Worm (Caenorhabditis elegans) whole organism, L2 larva: ENCODE data around the gene Y37D8A.5.
A peak's percentile ranks its signal among the peaks of the same experiment; 100 is the strongest.

Experiments
- C34F6.9 ChIP-seq: fragments of 150-350 bp; optimal IDR thresholded peaks from 2 replicates; lab custom pipeline; 2014; ENCODE audit warnings: missing biosample characterization, missing genetic modification characterization
- F13H6.1 ChIP-seq: sonication (generic microtip); optimal IDR thresholded peaks from 2 replicates; lab custom pipeline; 2016; ENCODE audit warnings: missing genetic modification characterization, missing compliant biosample characterization
- R02D3.7 ChIP-seq: fragments of 150-350 bp; optimal IDR thresholded peaks from 2 replicates; lab custom pipeline; 2014; ENCODE audit warnings: missing biosample characterization, missing genetic modification characterization
- Y55F3AM.14 ChIP-seq: fragments of 200-800 bp; sonication (Bioruptor generic); optimal IDR thresholded peaks from 2 replicates; lab custom pipeline; 2018; ENCODE audit warnings: mild to moderate bottlenecking, missing genetic modification characterization, missing compliant biosample characterization
- ZK546.5 ChIP-seq: sonication (generic microtip); optimal IDR thresholded peaks from 2 replicates; lab custom pipeline; 2017; ENCODE audit warnings: missing biosample characterization, missing genetic modification characterization
- alr-1 ChIP-seq: fragments of 150-350 bp; optimal IDR thresholded peaks from 2 replicates; lab custom pipeline; 2014; ENCODE audit warnings: missing biosample characterization, missing genetic modification characterization
- aly-2 ChIP-seq: fragments of 150-350 bp; optimal IDR thresholded peaks from 2 replicates; lab custom pipeline; 2014; ENCODE audit warnings: missing biosample characterization, missing genetic modification characterization
- ama-1 ChIP-seq: fragments of 150-350 bp; optimal IDR thresholded peaks from 2 replicates; lab custom pipeline; 2018; ENCODE audit warnings: inconsistent platforms
- blmp-1 ChIP-seq: sonication (generic microtip); optimal IDR thresholded peaks from 2 replicates; lab custom pipeline; 2017; ENCODE audit warnings: missing genetic modification characterization, mild to moderate bottlenecking, missing compliant biosample characterization, antibody characterized with exemption, moderate library complexity; ENCODE audit not compliant: insufficient read depth
- ceh-16 ChIP-seq: fragments of 150-350 bp; optimal IDR thresholded peaks from 2 replicates; lab custom pipeline; 2014; ENCODE audit warnings: missing biosample characterization, missing genetic modification characterization
- ceh-82 ChIP-seq: fragments of 150-350 bp; optimal IDR thresholded peaks from 2 replicates; lab custom pipeline; 2014; ENCODE audit warnings: missing biosample characterization, missing genetic modification characterization
- crh-2 ChIP-seq: sonication (generic microtip); optimal IDR thresholded peaks from 2 replicates; lab custom pipeline; 2017; ENCODE audit warnings: missing biosample characterization, missing genetic modification characterization
- dmd-4 ChIP-seq: sonication (generic microtip); optimal IDR thresholded peaks from 2 replicates; lab custom pipeline; 2017; ENCODE audit warnings: missing biosample characterization, missing genetic modification characterization
- egl-27 ChIP-seq: sonication (generic microtip); optimal IDR thresholded peaks from 3 replicates; lab custom pipeline; 2017; ENCODE audit warnings: missing biosample characterization, missing genetic modification reagents, missing genetic modification characterization
- elt-1 ChIP-seq: fragments of 150-350 bp; optimal IDR thresholded peaks from 2 replicates; lab custom pipeline; 2014; ENCODE audit warnings: missing biosample characterization, missing genetic modification characterization
- elt-3 ChIP-seq: sonication (generic microtip); optimal IDR thresholded peaks from 2 replicates; lab custom pipeline; 2017; ENCODE audit warnings: missing biosample characterization, missing genetic modification characterization
- fos-1 ChIP-seq: fragments of 150-350 bp; optimal IDR thresholded peaks from 2 replicates; lab custom pipeline; 2014; ENCODE audit warnings: missing biosample characterization, missing genetic modification characterization
- gmeb-1 ChIP-seq: fragments of 150-350 bp; optimal IDR thresholded peaks from 2 replicates; lab custom pipeline; 2014; ENCODE audit warnings: missing biosample characterization, missing genetic modification characterization
- lin-11 ChIP-seq: fragments of 150-350 bp; sonication (generic microtip); optimal IDR thresholded peaks from 2 replicates; lab custom pipeline; 2014; ENCODE audit warnings: missing biosample characterization, missing genetic modification characterization, inconsistent platforms, mixed read lengths
- lin-13 ChIP-seq: fragments of 150-350 bp; optimal IDR thresholded peaks from 2 replicates; lab custom pipeline; 2014; ENCODE audit warnings: missing biosample characterization, missing genetic modification reagents, missing genetic modification characterization
- lin-39 ChIP-seq: fragments of 150-350 bp; optimal IDR thresholded peaks from 2 replicates; lab custom pipeline; 2014; ENCODE audit warnings: missing biosample characterization, missing genetic modification reagents, missing genetic modification characterization
- lsy-2 ChIP-seq, 2 experiments: fragments of 150-350 bp in 1 of 2; sonication (generic microtip) in 1 of 2; optimal IDR thresholded peaks; 2 replicates each; lab custom pipeline; 2014 to 2017; ENCODE audit warnings: missing biosample characterization in 2 of 2, missing genetic modification characterization in 2 of 2
- mab-5 ChIP-seq: fragments of 150-350 bp; optimal IDR thresholded peaks from 2 replicates; lab custom pipeline; 2014; ENCODE audit warnings: missing biosample characterization, missing genetic modification characterization
- mbf-1 ChIP-seq: sonication (generic microtip); optimal IDR thresholded peaks from 2 replicates; lab custom pipeline; 2017; ENCODE audit warnings: missing biosample characterization, missing genetic modification characterization
- mdl-1 ChIP-seq, 2 experiments: fragments of 150-350 bp in 1 of 2; sonication (generic microtip) in 1 of 2; optimal IDR thresholded peaks; 2 replicates each; lab custom pipeline; 2017; ENCODE audit warnings: missing biosample characterization in 2 of 2, missing genetic modification characterization in 2 of 2
- nhr-10 ChIP-seq: sonication (generic microtip); optimal IDR thresholded peaks from 2 replicates; lab custom pipeline; 2017; ENCODE audit warnings: missing biosample characterization, missing genetic modification characterization
- nhr-11 ChIP-seq: fragments of 150-350 bp; optimal IDR thresholded peaks from 2 replicates; lab custom pipeline; 2014; ENCODE audit warnings: missing biosample characterization, missing genetic modification characterization
- nhr-12 ChIP-seq: fragments of 150-350 bp; optimal IDR thresholded peaks from 2 replicates; lab custom pipeline; 2014; ENCODE audit warnings: missing biosample characterization, missing genetic modification characterization
- nhr-129 ChIP-seq: fragments of 150-350 bp; optimal IDR thresholded peaks from 2 replicates; lab custom pipeline; 2014; ENCODE audit warnings: missing biosample characterization, missing genetic modification characterization
- nhr-21 ChIP-seq: fragments of 150-350 bp; optimal IDR thresholded peaks from 2 replicates; lab custom pipeline; 2014; ENCODE audit warnings: missing biosample characterization, missing genetic modification characterization
- nhr-23 ChIP-seq: fragments of 150-350 bp; optimal IDR thresholded peaks from 2 replicates; lab custom pipeline; 2014; ENCODE audit warnings: missing biosample characterization, missing genetic modification reagents, missing genetic modification characterization
- nhr-237 ChIP-seq: fragments of 150-350 bp; optimal IDR thresholded peaks from 2 replicates; lab custom pipeline; 2014; ENCODE audit warnings: missing biosample characterization, missing genetic modification characterization
- nhr-25 ChIP-seq: fragments of 150-350 bp; sonication (generic microtip); optimal IDR thresholded peaks from 3 replicates; lab custom pipeline; 2014; ENCODE audit warnings: missing biosample characterization, missing genetic modification characterization
- nhr-77 ChIP-seq: fragments of 150-350 bp; optimal IDR thresholded peaks from 2 replicates; lab custom pipeline; 2014; ENCODE audit warnings: missing biosample characterization, missing genetic modification characterization
- peb-1 ChIP-seq: fragments of 150-350 bp; optimal IDR thresholded peaks from 2 replicates; lab custom pipeline; 2014; ENCODE audit warnings: missing biosample characterization, missing genetic modification characterization
- skn-1 ChIP-seq: sonication (generic microtip); optimal IDR thresholded peaks from 2 replicates; lab custom pipeline; 2017; ENCODE audit warnings: missing biosample characterization, missing genetic modification characterization
- sma-3 ChIP-seq: sonication (generic microtip); optimal IDR thresholded peaks from 2 replicates; lab custom pipeline; 2016; ENCODE audit warnings: missing genetic modification reagents, missing genetic modification characterization, missing compliant biosample characterization
- sma-9 ChIP-seq, 2 experiments: fragments of 150-350 bp in 1 of 2; sonication (generic microtip) in 1 of 2; optimal IDR thresholded peaks; 2 replicates each; lab custom pipeline; 2014 to 2016; ENCODE audit warnings: missing genetic modification characterization in 2 of 2, mild to moderate bottlenecking in 1 of 2, missing biosample characterization in 1 of 2, missing compliant biosample characterization in 1 of 2, missing genetic modification reagents in 1 of 2, moderate library complexity in 1 of 2
- snpc-4 ChIP-seq: fragments of 150-350 bp; optimal IDR thresholded peaks from 2 replicates; lab custom pipeline; 2014; ENCODE audit warnings: missing biosample characterization, missing genetic modification characterization
- unc-39 ChIP-seq: fragments of 150-350 bp; optimal IDR thresholded peaks from 2 replicates; lab custom pipeline; 2014; ENCODE audit warnings: missing biosample characterization, missing genetic modification characterization
- unc-55 ChIP-seq: fragments of 150-350 bp; sonication (generic microtip); optimal IDR thresholded peaks from 3 replicates; lab custom pipeline; 2014; ENCODE audit warnings: missing biosample characterization, missing genetic modification reagents, missing genetic modification characterization
- unc-62 ChIP-seq: fragments of 150-350 bp; optimal IDR thresholded peaks from 2 replicates; lab custom pipeline; 2014; ENCODE audit warnings: missing biosample characterization, missing genetic modification reagents, missing genetic modification characterization
- zag-1 ChIP-seq: fragments of 150-350 bp; optimal IDR thresholded peaks from 2 replicates; lab custom pipeline; 2014; ENCODE audit warnings: missing biosample characterization, missing genetic modification characterization
- ztf-1 ChIP-seq: fragments of 200-800 bp; sonication (Bioruptor generic); conservative IDR thresholded peaks from 2 replicates; pipeline ENCODE4 v1.3.6; 2022; ENCODE audit warnings: missing genetic modification characterization, missing compliant biosample characterization
- ztf-11 ChIP-seq: sonication (generic microtip); optimal IDR thresholded peaks from 2 replicates; lab custom pipeline; 2017; ENCODE audit warnings: missing biosample characterization, missing genetic modification characterization
- ztf-4 ChIP-seq: fragments of 150-350 bp; optimal IDR thresholded peaks from 2 replicates; lab custom pipeline; 2014; ENCODE audit warnings: missing biosample characterization, missing genetic modification characterization

Gene Y37D8A.5

DNA sequence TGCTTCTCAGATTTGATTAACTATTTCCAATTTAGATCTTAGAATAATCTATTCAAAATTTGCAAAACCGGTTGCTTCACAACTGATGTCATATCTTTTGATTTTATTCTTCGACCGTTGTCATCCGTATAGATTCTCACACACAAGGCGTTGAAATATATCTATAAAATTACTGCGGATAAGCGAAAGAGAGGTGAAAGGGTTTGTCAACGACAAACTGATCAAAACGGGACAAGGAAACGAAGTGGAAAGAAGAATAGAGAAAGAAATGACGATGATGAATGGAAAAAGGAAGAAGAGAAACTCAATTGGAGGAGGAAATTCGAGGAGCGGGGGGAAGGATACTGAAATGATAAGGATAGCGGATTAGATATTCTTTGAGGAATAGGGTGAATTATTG is 4.3 kb downstream of the Y37D8A.5 start:
- TF ChIP-seq nhr-23 (tag; lab: Kevin White, UChicago) (no peak), nhr-77 (tag; lab: Kevin White, UChicago) (no peak), mab-5 (tag; lab: Kevin White, UChicago) (no peak), ztf-11 (tag; lab: Kevin White, UChicago) (no peak), elt-1 (no peak), sma-9 (GFP tag; optimal IDR thresholded peaks at IDR 0.05; lab: Kevin White, UChicago) (peak; percentile 8), sma-9 (tag; optimal IDR thresholded peaks at IDR 0.05; lab: Kevin White, UChicago) (no peak), lin-11 (tag; lab: Kevin White, UChicago) (no peak), F13H6.1 (tag; lab: Kevin White, UChicago) (no peak), lin-39 (tag; lab: Kevin White, UChicago) (no peak), unc-62 (no peak), dmd-4 (tag; lab: Kevin White, UChicago) (no peak), nhr-21 (peak; percentile 29), skn-1 (tag; lab: Kevin White, UChicago) (no peak), peb-1 (tag; lab: Kevin White, UChicago) (no peak), elt-3 (tag; lab: Kevin White, UChicago) (no peak), nhr-11 (tag; lab: Kevin White, UChicago) (no peak), zag-1 (tag; lab: Kevin White, UChicago) (no peak), fos-1 (tag; lab: Kevin White, UChicago) (peak; percentile 54), nhr-129 (tag; lab: Kevin White, UChicago) (no peak), crh-2 (tag; lab: Kevin White, UChicago) (no peak), snpc-4 (no peak), sma-3 (GFP tag; lab: Kevin White, UChicago) (peak; percentile 7), egl-27 (peak; percentile 2), gmeb-1 (no peak), Y55F3AM.14 (GFP tag; lab: Kevin White, UChicago) (no peak), nhr-10 (no peak)

DNA sequence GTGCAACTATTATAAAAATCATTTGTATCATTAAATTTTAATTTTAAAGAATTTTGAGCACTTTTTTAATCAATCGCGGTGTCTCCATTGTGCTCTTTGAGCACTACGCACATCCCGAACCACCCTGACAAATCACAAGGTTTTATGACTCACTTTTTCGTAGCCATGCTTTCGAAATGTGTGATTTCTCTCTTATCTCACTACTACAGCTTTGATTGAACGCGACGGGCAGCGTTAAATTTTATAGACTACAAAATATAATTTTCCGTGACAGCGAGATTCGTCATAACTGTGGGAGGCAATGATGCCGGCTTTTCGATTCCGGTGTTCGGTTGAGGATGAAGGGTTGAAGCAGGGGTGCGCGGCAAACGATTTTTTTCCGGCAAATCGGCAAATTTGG is 5.6 kb downstream of the Y37D8A.5 start:
- TF ChIP-seq sma-9 (GFP tag; optimal IDR thresholded peaks at IDR 0.05; lab: Kevin White, UChicago), result peak; percentile 43
- no peak for TF ChIP-seq sma-9 (tag; optimal IDR thresholded peaks at IDR 0.05; lab: Kevin White, UChicago)
- no peak for TF ChIP-seq elt-1
- peak; percentile 68 for TF ChIP-seq fos-1 (tag; lab: Kevin White, UChicago)

DNA sequence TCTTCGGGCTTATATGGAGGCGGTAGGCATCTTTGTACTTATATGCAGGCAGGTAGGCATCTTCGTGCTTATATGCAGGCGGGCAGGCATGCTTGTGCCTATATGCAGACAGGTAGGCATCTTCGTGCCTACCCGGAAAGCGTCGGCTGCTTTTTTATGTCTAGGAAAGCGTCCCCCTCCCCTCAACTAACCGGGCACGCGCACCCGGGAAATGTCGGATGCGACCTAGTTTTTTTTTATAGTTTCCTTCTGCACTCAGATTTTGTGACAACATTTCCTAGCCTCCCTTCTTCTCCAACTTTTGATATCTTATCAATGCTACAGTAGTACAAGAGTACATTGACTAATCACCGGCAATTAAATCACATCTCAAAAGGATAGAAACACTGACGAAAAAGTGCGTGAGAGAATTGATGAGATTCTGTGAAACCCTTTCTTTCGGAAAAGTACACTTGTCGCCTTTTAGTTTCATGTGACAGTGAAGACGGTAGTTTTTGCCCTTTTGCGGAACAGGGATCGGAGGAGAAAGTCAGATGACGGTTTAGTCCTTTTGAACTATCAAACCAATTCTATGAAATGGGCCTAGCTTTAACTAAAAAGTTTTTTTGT is 6.2 kb downstream of the Y37D8A.5 start:
- TF ChIP-seq unc-39 (tag; lab: Kevin White, UChicago) (no peak), ztf-1 (0 out of 2 replicates have a peak, but pooled peaks have one; percentile 37), ztf-11 (tag; lab: Kevin White, UChicago) (no peak), sma-3 (GFP tag; lab: Kevin White, UChicago) (peak; percentile 89), gmeb-1 (peak; percentile 21), elt-3 (tag; lab: Kevin White, UChicago) (no peak), lin-11 (tag; lab: Kevin White, UChicago) (no peak), mab-5 (tag; lab: Kevin White, UChicago) (peak; percentile 12), egl-27 (peak; percentile 93), ceh-82 (tag; lab: Kevin White, UChicago) (no peak), ceh-16 (tag; lab: Kevin White, UChicago) (no peak), mdl-1 (tag; optimal IDR thresholded peaks at IDR 0.05; lab: Kevin White, UChicago) (peak in 1 of 2 experiments; percentile 31), nhr-25 (tag; lab: Kevin White, UChicago) (peak; percentile 68), ZK546.5 (tag; lab: Kevin White, UChicago) (no peak), dmd-4 (tag; lab: Kevin White, UChicago) (no peak), aly-2 (no peak), fos-1 (tag; lab: Kevin White, UChicago) (peak; percentile 88), R02D3.7 (tag; lab: Kevin White, UChicago) (no peak), ztf-4 (tag; lab: Kevin White, UChicago) (no peak), F13H6.1 (tag; lab: Kevin White, UChicago) (peak; percentile 9), nhr-12 (tag; lab: Kevin White, UChicago) (no peak), crh-2 (tag; lab: Kevin White, UChicago) (peak; percentile 7), nhr-237 (no peak), lin-39 (tag; lab: Kevin White, UChicago) (no peak), alr-1 (tag; lab: Kevin White, UChicago) (no peak), lin-13 (GFP tag; lab: Kevin White, UChicago) (no peak), nhr-23 (tag; lab: Kevin White, UChicago) (no peak), unc-55 (GFP tag; lab: Kevin White, UChicago) (no peak), C34F6.9 (tag; lab: Kevin White, UChicago) (no peak), Y55F3AM.14 (GFP tag; lab: Kevin White, UChicago) (no peak), nhr-129 (tag; lab: Kevin White, UChicago) (peak; percentile 53), mbf-1 (tag; lab: Kevin White, UChicago) (no peak), blmp-1 (tag; lab: Kevin White, UChicago) (peak; percentile 93), lsy-2 (tag; optimal IDR thresholded peaks at IDR 0.05; lab: Kevin White, UChicago) (peak in 1 of 2 experiments; percentile 71), zag-1 (tag; lab: Kevin White, UChicago) (no peak), nhr-21 (peak; percentile 93), elt-1 (no peak), peb-1 (tag; lab: Kevin White, UChicago) (no peak), ama-1 (lab: Kevin White, UChicago) (no peak), skn-1 (tag; lab: Kevin White, UChicago) (no peak)
